Worm (Caenorhabditis elegans) whole organism, L1 larva: ENCODE results near the gene glt-1.

Experiments used
- C16A3.4 ChIP-seq: fragments of 150-350 bp; optimal IDR thresholded peaks from 2 replicates; lab custom pipeline; 2014; ENCODE audit warnings: missing biosample characterization, missing genetic modification characterization
- C34B4.2 ChIP-seq: sonication (generic microtip); optimal IDR thresholded peaks from 2 replicates; lab custom pipeline; 2017; ENCODE audit warnings: mild to moderate bottlenecking, missing genetic modification characterization, missing compliant biosample characterization
- F16B12.6 ChIP-seq: fragments of 150-350 bp; optimal IDR thresholded peaks from 2 replicates; lab custom pipeline; 2014; ENCODE audit warnings: missing biosample characterization, missing genetic modification characterization
- blmp-1 ChIP-seq: fragments of 150-350 bp; optimal IDR thresholded peaks from 2 replicates; lab custom pipeline; 2014; ENCODE audit warnings: missing biosample characterization, missing genetic modification characterization
- ceh-63 ChIP-seq: fragments of 200-800 bp; sonication (Bioruptor generic); optimal IDR thresholded peaks from 2 replicates; lab custom pipeline; 2018; ENCODE audit warnings: mild to moderate bottlenecking, missing genetic modification characterization, missing compliant biosample characterization
- ceh-88 ChIP-seq: fragments of 200-800 bp; sonication (Bioruptor generic); IDR thresholded peaks from 2 replicates; pipeline ENCODE4 v1.3.6; 2022; ENCODE audit warnings: missing genetic modification characterization, missing compliant biosample characterization
- dsc-1 ChIP-seq: sonication (generic microtip); optimal IDR thresholded peaks from 2 replicates; lab custom pipeline; 2016; ENCODE audit warnings: mild to moderate bottlenecking, missing genetic modification characterization, missing compliant biosample characterization
- efl-1 ChIP-seq, 4 experiments: fragments of 150-350 bp; optimal IDR thresholded peaks in 3 of 4; peaks in 1 of 4; 1 replicate in 1 of 4; 2 replicates in 3 of 4; lab custom pipeline; 2014; ENCODE audit warnings: missing biosample characterization in 2 of 4, missing genetic modification characterization in 2 of 4, missing genetic modification reagents in 2 of 4
- egl-13 ChIP-seq: sonication (generic microtip); optimal IDR thresholded peaks from 2 replicates; lab custom pipeline; 2016; ENCODE audit warnings: missing genotype, missing genetic modification reagents, missing genetic modification characterization, missing compliant biosample characterization
- elt-2 ChIP-seq: sonication (generic microtip); optimal IDR thresholded peaks from 2 replicates; lab custom pipeline; 2016; ENCODE audit warnings: missing genetic modification characterization, mild to moderate bottlenecking, inconsistent platforms, missing compliant biosample characterization, missing genetic modification reagents
- fkh-10 ChIP-seq: sonication (generic microtip); optimal IDR thresholded peaks from 2 replicates; lab custom pipeline; 2017; ENCODE audit warnings: missing biosample characterization, missing genetic modification reagents, missing genetic modification characterization
- fkh-4 ChIP-seq: sonication (generic microtip); optimal IDR thresholded peaks from 2 replicates; lab custom pipeline; 2016; ENCODE audit warnings: missing compliant biosample characterization, missing genetic modification characterization, borderline replicate concordance
- fos-1 ChIP-seq: fragments of 150-350 bp; optimal IDR thresholded peaks from 2 replicates; lab custom pipeline; 2014; ENCODE audit warnings: missing biosample characterization, missing genetic modification characterization
- hlh-17 ChIP-seq: fragments of 200-800 bp; sonication (Bioruptor generic); optimal IDR thresholded peaks from 2 replicates; lab custom pipeline; 2018; ENCODE audit warnings: missing genetic modification characterization, mild to moderate bottlenecking, missing compliant biosample characterization, moderate library complexity, borderline replicate concordance
- hlh-4 ChIP-seq: sonication (generic microtip); optimal IDR thresholded peaks from 2 replicates; lab custom pipeline; 2016; ENCODE audit warnings: mild to moderate bottlenecking, missing genetic modification characterization, missing compliant biosample characterization
- hpl-2 ChIP-seq: fragments of 150-350 bp; optimal IDR thresholded peaks from 2 replicates; lab custom pipeline; 2014; ENCODE audit warnings: missing biosample characterization, missing genetic modification reagents, missing genetic modification characterization
- irx-1 ChIP-seq: sonication (generic microtip); optimal IDR thresholded peaks from 2 replicates; lab custom pipeline; 2016; ENCODE audit warnings: missing genetic modification characterization, missing compliant biosample characterization
- isw-1 ChIP-seq: fragments of 200-800 bp; sonication (Bioruptor generic); IDR thresholded peaks from 2 replicates; pipeline ENCODE4 v1.3.6; 2022; ENCODE audit warnings: missing genetic modification characterization, missing compliant biosample characterization
- lin-13 ChIP-seq: fragments of 150-350 bp; optimal IDR thresholded peaks from 2 replicates; lab custom pipeline; 2014; ENCODE audit warnings: missing biosample characterization, missing genetic modification reagents, missing genetic modification characterization
- lin-14 ChIP-seq: fragments of 200-800 bp; sonication (Bioruptor generic); optimal IDR thresholded peaks from 2 replicates; lab custom pipeline; 2018; ENCODE audit warnings: mild to moderate bottlenecking, missing genetic modification characterization, moderate library complexity, missing compliant biosample characterization
- lin-35 ChIP-seq, 2 experiments: fragments of 150-350 bp; optimal IDR thresholded peaks; 2 replicates each; lab custom pipeline; 2014; ENCODE audit warnings: missing biosample characterization in 2 of 2, missing genetic modification characterization in 2 of 2, missing genetic modification reagents in 2 of 2
- lsy-2 ChIP-seq, 2 experiments: fragments of 150-350 bp; optimal IDR thresholded peaks; 2 replicates each; lab custom pipeline; 2014; ENCODE audit warnings: missing biosample characterization in 2 of 2, missing genetic modification characterization in 2 of 2
- mab-9 ChIP-seq: fragments of 200-800 bp; sonication (Bioruptor generic); IDR thresholded peaks from 2 replicates; pipeline ENCODE4 v1.3.6; 2022; ENCODE audit warnings: missing genetic modification reagents, missing genetic modification characterization, missing compliant biosample characterization
- mdl-1 ChIP-seq, 2 experiments: fragments of 150-350 bp; optimal IDR thresholded peaks; 2 replicates each; lab custom pipeline; 2014 to 2017; ENCODE audit warnings: missing biosample characterization in 2 of 2, missing genetic modification characterization in 2 of 2, inconsistent platforms in 1 of 2
- mep-1 ChIP-seq: fragments of 150-350 bp; optimal IDR thresholded peaks from 2 replicates; lab custom pipeline; 2014; ENCODE audit warnings: missing biosample characterization, missing genetic modification characterization
- nhr-19 ChIP-seq: fragments of 200-800 bp; sonication (Bioruptor generic); conservative IDR thresholded peaks from 2 replicates; pipeline ENCODE4 v1.3.6; 2022; ENCODE audit warnings: missing genetic modification characterization, missing compliant biosample characterization
- nhr-20 ChIP-seq: sonication (generic microtip); optimal IDR thresholded peaks from 2 replicates; lab custom pipeline; 2016; ENCODE audit warnings: mild to moderate bottlenecking, missing genetic modification characterization, missing compliant biosample characterization
- nhr-237 ChIP-seq: fragments of 150-350 bp; optimal IDR thresholded peaks from 2 replicates; lab custom pipeline; 2014; ENCODE audit warnings: missing biosample characterization, missing genetic modification characterization
- nhr-71 ChIP-seq: sonication (generic microtip); optimal IDR thresholded peaks from 2 replicates; lab custom pipeline; 2016; ENCODE audit warnings: mild to moderate bottlenecking, missing genetic modification characterization, moderate library complexity, missing compliant biosample characterization
- nhr-85 ChIP-seq: sonication (generic microtip); peaks from one replicate; lab custom pipeline; 2016; ENCODE audit warnings: missing genetic modification characterization, inconsistent platforms, missing compliant biosample characterization
- pag-3 ChIP-seq: sonication (generic microtip); optimal IDR thresholded peaks from 2 replicates; lab custom pipeline; 2017; ENCODE audit warnings: missing genetic modification characterization, mild to moderate bottlenecking, missing compliant biosample characterization, antibody characterized with exemption, borderline replicate concordance; ENCODE audit not compliant: insufficient read depth
- pqm-1 ChIP-seq: sonication (generic microtip); optimal IDR thresholded peaks from 3 replicates; lab custom pipeline; 2017; ENCODE audit warnings: missing biosample characterization, missing genetic modification characterization
- rnt-1 ChIP-seq: sonication (generic microtip); optimal IDR thresholded peaks from 2 replicates; lab custom pipeline; 2016; ENCODE audit warnings: mild to moderate bottlenecking, missing genetic modification characterization, moderate library complexity, missing compliant biosample characterization
- snu-23 ChIP-seq: sonication (generic microtip); optimal IDR thresholded peaks from 2 replicates; lab custom pipeline; 2016; ENCODE audit warnings: missing genetic modification characterization, missing compliant biosample characterization
- sup-37 ChIP-seq: fragments of 200-800 bp; sonication (Bioruptor generic); optimal IDR thresholded peaks from 2 replicates; lab custom pipeline; 2018; ENCODE audit warnings: mild to moderate bottlenecking, missing genetic modification characterization, missing compliant biosample characterization
- swsn-7 ChIP-seq: sonication (generic microtip); optimal IDR thresholded peaks from 2 replicates; lab custom pipeline; 2016; ENCODE audit warnings: missing genetic modification characterization, missing compliant biosample characterization
- tbx-2 ChIP-seq: sonication (generic microtip); optimal IDR thresholded peaks from 2 replicates; lab custom pipeline; 2016; ENCODE audit warnings: missing genetic modification characterization, missing compliant biosample characterization
- tlp-1 ChIP-seq: fragments of 150-350 bp; optimal IDR thresholded peaks from 2 replicates; lab custom pipeline; 2014; ENCODE audit warnings: missing biosample characterization, missing genetic modification characterization
- unc-130 ChIP-seq: fragments of 150-350 bp; optimal IDR thresholded peaks from 2 replicates; lab custom pipeline; 2017; ENCODE audit warnings: missing biosample characterization, missing genetic modification characterization, inconsistent platforms
- vab-15 ChIP-seq: sonication (generic microtip); optimal IDR thresholded peaks from 2 replicates; lab custom pipeline; 2017; ENCODE audit warnings: missing genotype, mild to moderate bottlenecking, missing genetic modification characterization, missing compliant biosample characterization
- ztf-11 ChIP-seq, 2 experiments: sonication (generic microtip); optimal IDR thresholded peaks; 2 replicates each; lab custom pipeline; 2016 to 2017; ENCODE audit warnings: missing genetic modification characterization in 2 of 2, missing biosample characterization in 1 of 2, missing compliant biosample characterization in 1 of 2

glt-1 gene

DNA sequence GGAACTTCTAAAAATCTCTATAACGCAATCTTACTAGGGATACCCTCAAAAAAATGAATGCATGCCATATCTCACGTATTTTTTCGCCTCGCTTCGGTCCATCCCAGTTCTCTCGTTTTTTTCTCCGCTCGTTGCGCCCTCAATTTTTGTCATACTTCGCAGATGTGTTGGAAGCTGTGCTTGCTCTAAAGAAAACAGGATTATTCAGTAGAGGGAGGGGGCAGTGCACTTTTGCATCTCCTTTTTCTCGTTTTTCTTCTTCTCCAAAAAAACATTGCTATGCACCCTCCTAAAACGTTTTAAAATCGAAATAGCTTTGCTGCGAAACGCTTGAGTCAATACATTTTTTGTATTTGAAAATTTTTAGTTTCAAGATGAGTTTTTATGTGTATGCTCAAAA is 39.7 kb downstream of the glt-1 start:
- TF ChIP-seq irx-1 (tag; lab: Kevin White, UChicago) (no peak), fkh-4 (no peak), blmp-1 (tag; lab: Kevin White, UChicago) (no peak), pag-3 (no peak), swsn-7 (tag; lab: Kevin White, UChicago) (no peak), snu-23 (GFP tag; lab: Kevin White, UChicago) (no peak), pqm-1 (tag; lab: Kevin White, UChicago) (no peak), dsc-1 (tag; lab: Kevin White, UChicago) (peak; percentile 22), lin-14 (GFP tag; lab: Kevin White, UChicago) (peak; percentile 75), efl-1 (optimal IDR thresholded peaks at IDR 0.05; lab: Kevin White, UChicago) (no peak), efl-1 (GFP tag; optimal IDR thresholded peaks at IDR 0.05 in 1 of 2; lab: Kevin White, UChicago) (no peak), lin-13 (no peak), sup-37 (GFP tag; lab: Kevin White, UChicago) (no peak), fkh-10 (GFP tag; lab: Kevin White, UChicago) (peak; percentile 55), elt-2 (tag; lab: Kevin White, UChicago) (no peak), mab-9 (GFP tag; lab: Robert Waterston, UW) (no peak), nhr-19 (no peak), vab-15 (tag; lab: Kevin White, UChicago) (no peak), isw-1 (GFP tag; lab: Robert Waterston, UW) (no peak), hpl-2 (GFP tag; lab: Kevin White, UChicago) (no peak), ztf-11 (tag; optimal IDR thresholded peaks at IDR 0.05; lab: Kevin White, UChicago) (no peak)

DNA sequence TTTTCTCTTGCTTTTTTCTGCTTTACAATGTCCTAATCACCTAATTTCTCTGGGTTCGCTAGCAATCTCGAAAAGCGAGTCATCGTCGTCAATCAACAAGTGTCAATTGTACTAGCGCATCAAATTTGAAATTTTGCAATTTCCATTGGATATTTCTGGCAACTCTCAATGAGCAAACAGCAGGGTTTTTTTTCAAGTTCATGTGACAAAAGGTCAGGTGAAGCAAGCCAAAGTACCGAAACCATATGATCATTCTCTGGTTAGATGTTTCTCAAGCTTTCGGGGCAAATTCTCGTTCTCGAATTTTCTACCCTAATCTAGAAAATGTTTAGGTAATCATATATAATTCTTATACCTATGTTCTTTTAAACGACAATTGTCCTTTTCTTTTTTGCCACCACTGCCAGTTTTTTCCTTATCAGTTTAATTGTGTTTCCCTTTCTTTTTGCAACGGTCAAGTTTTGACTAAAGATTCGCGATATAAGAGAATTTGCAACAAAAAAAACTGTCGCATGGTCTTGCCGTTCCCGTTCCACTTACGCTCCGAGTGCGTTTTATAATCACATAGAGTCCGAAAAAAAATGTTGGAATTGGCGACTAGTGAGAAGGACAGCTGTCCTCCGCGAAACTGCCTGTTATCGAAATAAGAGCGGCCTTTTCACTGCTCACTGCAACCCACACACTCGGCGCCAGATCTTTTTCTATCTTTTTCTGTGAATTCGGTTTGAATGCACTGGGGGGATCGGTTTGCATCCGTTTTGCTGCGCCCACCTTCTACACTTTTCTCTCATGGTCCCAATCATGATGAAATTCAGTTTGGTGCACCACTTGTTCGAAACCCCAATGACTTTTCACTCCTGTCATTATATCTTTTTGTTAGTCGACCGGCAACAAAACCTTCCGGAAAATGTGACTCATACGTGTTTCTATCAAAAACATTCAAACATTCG is 40.8 kb downstream of the glt-1 start:
- no peak for TF ChIP-seq tlp-1
- TF ChIP-seq rnt-1 (tag; lab: Kevin White, UChicago): peak; percentile 77
- TF ChIP-seq nhr-19: peak; percentile 46; the same call in 1 of the 2 replicates
- TF ChIP-seq efl-1 (optimal IDR thresholded peaks at IDR 0.05; lab: Kevin White, UChicago): no peak
- peak in 1 of 2 experiments; percentile 91 for TF ChIP-seq efl-1 (GFP tag; optimal IDR thresholded peaks at IDR 0.05 in 1 of 2; lab: Kevin White, UChicago)
- no peak for TF ChIP-seq hlh-17 (GFP tag; lab: Kevin White, UChicago)
- peak in 1 of 2 experiments; percentile 43 for TF ChIP-seq lsy-2 (tag; optimal IDR thresholded peaks at IDR 0.05; lab: Kevin White, UChicago)
- TF ChIP-seq ztf-11 (tag; optimal IDR thresholded peaks at IDR 0.05; lab: Kevin White, UChicago): no peak
- peak; percentile 61 for TF ChIP-seq nhr-71
- TF ChIP-seq nhr-20: peak; percentile 12
- peak; percentile 15 for TF ChIP-seq dsc-1 (tag; lab: Kevin White, UChicago)
- TF ChIP-seq lin-14 (GFP tag; lab: Kevin White, UChicago): peak; percentile 75
- peak in 1 of 2 experiments; percentile 19 for TF ChIP-seq mdl-1 (tag; optimal IDR thresholded peaks at IDR 0.05; lab: Kevin White, UChicago)
- TF ChIP-seq unc-130: peak; percentile 10
- TF ChIP-seq snu-23 (GFP tag; lab: Kevin White, UChicago): peak; percentile 32
- peak; percentile 46 for TF ChIP-seq blmp-1 (tag; lab: Kevin White, UChicago)
- TF ChIP-seq tbx-2 (tag; lab: Kevin White, UChicago): no peak
- TF ChIP-seq, all 84 proteins: peak for 12

DNA sequence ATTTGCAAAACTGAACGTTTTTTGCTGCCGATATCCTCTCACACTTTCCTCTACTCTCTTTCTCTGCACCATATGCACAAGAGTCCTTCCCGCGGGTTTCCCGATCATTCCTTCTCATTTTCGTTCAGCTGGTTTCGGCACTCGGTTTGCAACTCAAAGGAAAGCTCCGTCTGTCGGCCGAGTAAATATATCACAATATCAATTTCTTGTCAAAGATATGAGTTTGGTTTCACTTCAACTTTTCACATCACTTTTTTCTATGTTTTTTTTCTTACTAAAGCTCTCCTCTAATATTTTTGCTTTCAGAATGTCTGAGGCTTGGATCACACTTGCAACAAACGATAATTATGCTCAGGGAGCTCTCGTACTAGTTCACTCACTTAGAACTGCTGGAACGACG is 41.5 kb downstream of the glt-1 start, which contains the start of gene gyg-1:
TSS of gene gyg-1 (plus strand) at position 301 of the 400 bp plus-strand sequence.
- no peak for TF ChIP-seq egl-13 (tag; lab: Kevin White, UChicago)
- TF ChIP-seq tbx-2 (tag; lab: Kevin White, UChicago): no peak
- no peak for TF ChIP-seq mep-1 (tag; lab: Kevin White, UChicago)
- TF ChIP-seq fos-1 (tag; lab: Kevin White, UChicago): no peak
- no peak for TF ChIP-seq nhr-20
- no peak for TF ChIP-seq nhr-237 (tag; lab: Kevin White, UChicago)
- TF ChIP-seq F16B12.6: no peak
- no peak for TF ChIP-seq ceh-88 (GFP tag; lab: Robert Waterston, UW)
- no peak for TF ChIP-seq ztf-11 (tag; optimal IDR thresholded peaks at IDR 0.05; lab: Kevin White, UChicago)
- no peak for TF ChIP-seq C16A3.4 (tag; lab: Kevin White, UChicago)
- no peak for TF ChIP-seq tlp-1
- TF ChIP-seq elt-2 (tag; lab: Kevin White, UChicago): no peak
- no peak for TF ChIP-seq fkh-4
- TF ChIP-seq ceh-63 (GFP tag; lab: Kevin White, UChicago): no peak
- TF ChIP-seq lin-35 (GFP tag; optimal IDR thresholded peaks at IDR 0.05; lab: Kevin White, UChicago): no peak
- TF ChIP-seq nhr-71: no peak
- TF ChIP-seq C34B4.2 (tag; lab: Kevin White, UChicago): no peak
- no peak for TF ChIP-seq nhr-85
- no peak for TF ChIP-seq unc-130
- no peak for TF ChIP-seq hlh-4 (tag; lab: Kevin White, UChicago)
- TF ChIP-seq, all 84 proteins: peak for 0
